Worm (Caenorhabditis elegans) whole organism, L4 larva: Measurements from ENCODE around the gene M03C11.3.

Source experiments
- ama-1 ChIP-seq: fragments of 150-350 bp; optimal IDR thresholded peaks from 2 replicates; lab custom pipeline; 2014; ENCODE audit warnings: inconsistent platforms, mixed read lengths
- arid-1 ChIP-seq: fragments of 200-800 bp; sonication (Bioruptor generic); conservative IDR thresholded peaks from 2 replicates; pipeline ENCODE4 v1.3.6; 2022; ENCODE audit warnings: missing genetic modification reagents, missing genetic modification characterization, missing compliant biosample characterization
- ceh-82 ChIP-seq: sonication (generic microtip); optimal IDR thresholded peaks from 2 replicates; lab custom pipeline; 2017; ENCODE audit warnings: missing biosample characterization, missing genetic modification characterization
- jun-1 ChIP-seq: fragments of 150-350 bp; optimal IDR thresholded peaks from 2 replicates; lab custom pipeline; 2014; ENCODE audit warnings: missing biosample characterization, missing genetic modification reagents, missing genetic modification characterization
- mxl-2 ChIP-seq: fragments of 200-800 bp; sonication (Bioruptor generic); conservative IDR thresholded peaks from 2 replicates; pipeline ENCODE4 v1.3.6; 2022; ENCODE audit warnings: missing genetic modification reagents, missing genetic modification characterization, missing compliant biosample characterization
- unc-39 ChIP-seq: sonication (generic microtip); optimal IDR thresholded peaks from 2 replicates; lab custom pipeline; 2017; ENCODE audit warnings: missing biosample characterization, missing genetic modification characterization

DNA sequence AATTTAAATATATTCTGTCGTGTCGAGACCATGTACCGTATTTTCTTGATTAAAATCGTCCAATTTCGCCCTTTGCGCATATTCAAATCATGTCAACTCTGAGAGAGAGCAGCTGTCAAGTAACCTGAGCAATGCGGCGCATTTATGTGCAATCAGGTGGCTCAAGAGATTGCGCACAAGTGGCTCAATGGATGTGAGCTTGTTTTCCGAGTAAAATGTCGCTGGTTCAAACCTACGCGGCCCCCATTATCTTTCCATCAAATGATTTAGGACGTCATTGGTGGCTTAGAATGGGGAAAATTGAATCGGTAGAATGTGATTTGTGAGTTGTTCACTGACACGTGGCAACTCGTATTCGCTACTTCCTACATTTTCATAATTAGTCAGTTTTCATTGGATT lies 27.2 kb downstream of the M03C11.3 start:
- TF ChIP-seq arid-1 (GFP tag; lab: Robert Waterston, UW) (no peak), ama-1 (lab: Kevin White, UChicago) (no peak), jun-1 (no peak), unc-39 (tag; lab: Kevin White, UChicago) (no peak), mxl-2 (no peak), ceh-82 (tag; lab: Kevin White, UChicago) (no peak)
